Fruit fly (Drosophila melanogaster): Measurements from ENCODE around the gene rod.

DNA sequence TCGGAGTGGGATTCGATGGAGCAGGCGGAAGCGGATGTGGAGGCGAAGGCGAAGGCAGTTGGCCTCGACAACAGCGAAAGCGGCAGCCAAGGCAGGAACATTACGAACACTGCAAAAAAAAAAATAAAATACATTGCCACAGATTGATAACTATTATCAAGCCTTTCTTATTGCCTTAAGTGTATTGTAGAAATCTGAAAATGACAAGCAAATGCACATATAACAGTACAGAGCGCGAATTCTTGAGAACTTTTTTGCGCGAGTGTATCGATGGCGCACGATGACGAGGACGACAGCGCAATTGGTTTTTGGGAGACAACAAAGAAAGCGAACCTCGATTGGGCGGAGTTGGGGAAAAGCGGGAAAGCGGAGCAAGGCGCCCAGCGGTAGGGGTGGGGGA is 49.6 kb downstream of the rod start:
- TF ChIP-seq CG13204 (GFP tag; optimal IDR thresholded peaks at IDR 0.05) (no peak), CG9948 (tag; optimal IDR thresholded peaks at IDR 0.05) (no peak), CG8159 (tag; optimal IDR thresholded peaks at IDR 0.05) (no peak), CG10348 (GFP tag; IDR thresholded peaks at IDR 0.05) (no peak), fd96Ca (GFP tag; IDR thresholded peaks at IDR 0.05) (no peak), Ets98B (GFP tag; IDR thresholded peaks at IDR 0.05) (no peak), Snoo (tag; optimal IDR thresholded peaks at IDR 0.05) (no peak), rn (GFP tag; IDR thresholded peaks at IDR 0.05) (no peak), CG8301 (tag; optimal IDR thresholded peaks at IDR 0.05) (no peak), Pif1B (GFP tag; optimal IDR thresholded peaks at IDR 0.05) (no peak), Pif1A (GFP tag; optimal IDR thresholded peaks at IDR 0.05) (no peak)

Data from whole organism, pupa.